Worm (Caenorhabditis elegans): ENCODE data around the gene F47B8.8.

Gene F47B8.8

DNA sequence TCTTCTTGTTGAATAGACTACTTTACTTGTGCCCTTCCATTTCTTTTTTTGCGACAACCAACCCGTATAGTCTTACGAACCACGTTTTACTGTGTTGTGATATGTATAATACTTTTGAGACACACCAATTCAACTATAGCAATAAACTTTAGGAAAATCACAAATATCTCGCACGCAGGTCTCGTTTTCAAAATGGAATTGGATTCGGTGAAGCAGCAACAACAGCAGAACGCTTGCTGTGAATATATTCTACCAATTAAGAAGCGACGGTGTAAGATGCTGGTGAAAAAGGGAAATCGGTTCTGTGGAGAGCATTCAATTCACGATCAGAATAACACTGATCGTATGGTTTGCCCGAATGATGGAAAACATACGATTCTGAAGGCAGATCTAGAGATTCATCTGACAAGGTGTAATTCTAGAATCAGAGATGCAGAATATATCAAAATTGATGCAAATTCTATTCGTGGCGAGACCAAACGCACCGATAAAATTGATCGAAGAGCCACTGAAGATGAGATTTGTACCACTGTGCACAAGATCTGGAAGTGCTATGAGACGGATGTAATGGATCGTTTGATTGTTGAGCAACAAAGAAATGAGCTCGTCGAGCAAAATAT is 22.8 kb downstream of the F47B8.8 start, which contains the start of gene Y49A3A.3 (continued):
- TF ChIP-seq lin-26 (GFP tag; IDR thresholded peaks at IDR 0.05) (0 out of 2 replicates have a peak, but pooled peaks have one; percentile 19), attf-6 (GFP tag; IDR thresholded peaks at IDR 0.05) (no peak), attf-5 (GFP tag; optimal IDR thresholded peaks at IDR 0.05) (peak; percentile 43), madf-10 (tag; optimal IDR thresholded peaks at IDR 0.05) (peak; percentile 34), lag-1 (GFP tag; IDR thresholded peaks at IDR 0.05) (no peak), tlf-1 (GFP tag; optimal IDR thresholded peaks at IDR 0.05) (peak; percentile 87), nhr-90 (tag; optimal IDR thresholded peaks at IDR 0.05) (peak; percentile 36), ekl-4 (GFP tag; IDR thresholded peaks at IDR 0.05) (peak; percentile 90), ZK185.1 (tag; optimal IDR thresholded peaks at IDR 0.05; ENCODE audit: poor library complexity, severe bottlenecking) (peak; percentile 56), T07F8.4 (tag; optimal IDR thresholded peaks at IDR 0.05) (no peak), mcd-1 (GFP tag; IDR thresholded peaks at IDR 0.05) (peak; percentile 49), athp-1 (tag; optimal IDR thresholded peaks at IDR 0.05) (peak; percentile 88), F52B5.7 (tag; optimal IDR thresholded peaks at IDR 0.05) (peak; percentile 87), ztf-6 (GFP tag; IDR thresholded peaks at IDR 0.05) (no peak), Y95B8A.8 (GFP tag; IDR thresholded peaks at IDR 0.05) (peak; percentile 5; the same call in 1 of the 2 replicates), hmg-1.2 (GFP tag; IDR thresholded peaks at IDR 0.05) (peak; percentile 23; the same call in 1 of the 2 replicates), K11D2.4 (GFP tag; IDR thresholded peaks at IDR 0.05) (peak; percentile 59; the same call in 1 of the 2 replicates), hlh-12 (tag; optimal IDR thresholded peaks at IDR 0.05) (no peak), lsl-1 (GFP tag; optimal IDR thresholded peaks at IDR 0.05) (peak; percentile 2), egl-44 (GFP tag; IDR thresholded peaks at IDR 0.05) (no peak), nhr-27 (tag; optimal IDR thresholded peaks at IDR 0.05) (peak; percentile 88), him-1 (tag; optimal IDR thresholded peaks at IDR 0.05) (no peak), ztf-26 (tag; optimal IDR thresholded peaks at IDR 0.05) (peak; percentile 72), nhr-120 (GFP tag; IDR thresholded peaks at IDR 0.05) (no peak), D2030.7 (GFP tag; IDR thresholded peaks at IDR 0.05) (no peak), ets-4 (GFP tag; optimal IDR thresholded peaks at IDR 0.05) (no peak), let-607 (tag; optimal IDR thresholded peaks at IDR 0.05) (peak; percentile 61 to 71), madf-3 (GFP tag; IDR thresholded peaks at IDR 0.05) (0 out of 2 replicates have a peak, but pooled peaks have one; percentile 25), ztf-22 (GFP tag; optimal IDR thresholded peaks at IDR 0.05) (peak; percentile 16), mel-28 (tag; optimal IDR thresholded peaks at IDR 0.05; ENCODE audit: borderline replicate concordance) (peak; percentile 46), ceh-79 (tag; optimal IDR thresholded peaks at IDR 0.05) (peak; percentile 89), nfya-2 (GFP tag; IDR thresholded peaks at IDR 0.05) (0 out of 2 replicates have a peak, but pooled peaks have one; percentile 22), tbp1 (GFP tag; optimal IDR thresholded peaks at IDR 0.05) (peak; percentile 54), snpc-1.1 (tag; optimal IDR thresholded peaks at IDR 0.05; ENCODE audit: insufficient read depth) (peak; percentile 15), snpc-3.4 (tag; optimal IDR thresholded peaks at IDR 0.05) (no peak), akir-1 (GFP tag; optimal IDR thresholded peaks at IDR 0.05) (peak; percentile 13), fkh-3 (tag; optimal IDR thresholded peaks at IDR 0.05) (peak; percentile 63), lin-40 (tag; optimal IDR thresholded peaks at IDR 0.05) (peak; percentile 82), ceh-100 (GFP tag; IDR thresholded peaks at IDR 0.05) (peak; percentile 66), F57A8.1 (GFP tag; optimal IDR thresholded peaks at IDR 0.05) (no peak), mxl-1 (tag; optimal IDR thresholded peaks at IDR 0.05) (no peak), dox-1 (GFP tag; IDR thresholded peaks at IDR 0.05) (peak; percentile 34; the same call in 1 of the 2 replicates), snpc-1.3 (tag; optimal IDR thresholded peaks at IDR 0.05; ENCODE audit: insufficient read depth) (no peak), F39B2.1 (GFP tag; IDR thresholded peaks at IDR 0.05) (peak; percentile 68; the same call in 1 of the 2 replicates), aptf-3 (GFP tag; IDR thresholded peaks at IDR 0.05) (no peak), lsy-27 (tag; optimal IDR thresholded peaks at IDR 0.05; ENCODE audit: borderline replicate concordance, insufficient read depth) (no peak)

Measured in whole organism, young adult.